Worm (Caenorhabditis elegans): Measurements from ENCODE around the gene egl-27.

ce11 chrII:6812514-6812913 is 22.3 kb upstream of the egl-27 start:
- TF ChIP-seq ceh-82 (tag; optimal IDR thresholded peaks at IDR 0.05) (no peak), mdl-1 (tag; optimal IDR thresholded peaks at IDR 0.05) (peak in 1 of 2 experiments; percentile 33), lin-39 (tag; optimal IDR thresholded peaks at IDR 0.05) (no peak), daf-12 (tag; optimal IDR thresholded peaks at IDR 0.05) (no peak), ama-1 (optimal IDR thresholded peaks at IDR 0.05) (no peak), aha-1 (tag) (peak; percentile 55), nhr-237 (tag; optimal IDR thresholded peaks at IDR 0.05) (no peak), tra-1 (GFP tag; IDR thresholded peaks at IDR 0.05) (no peak), hlh-11 (tag; optimal IDR thresholded peaks at IDR 0.05) (no peak), jun-1 (tag; optimal IDR thresholded peaks at IDR 0.05) (no peak), ztf-11 (tag; optimal IDR thresholded peaks at IDR 0.05) (no peak), saeg-2 (GFP tag; IDR thresholded peaks at IDR 0.05) (no peak)

All from whole organism, L4 larva.